Fruit fly (Drosophila melanogaster) whole organism, embryonic: ENCODE data around the gene Atg5.

Experiments
- B-H2 ChIP-seq: fragments of 200-800 bp; sonication (Bioruptor generic); optimal IDR thresholded peaks from 2 replicates; lab custom pipeline; 2018; ENCODE audit warnings: missing biosample characterization, mild to moderate bottlenecking, missing genetic modification characterization
- BtbVII ChIP-seq: fragments of 200-800 bp; sonication (Bioruptor generic); optimal IDR thresholded peaks from 3 replicates; lab custom pipeline; 2017; ENCODE audit warnings: missing biosample characterization, mild to moderate bottlenecking, missing genetic modification characterization
- CG10462 ChIP-seq: fragments of 200-800 bp; sonication (Bioruptor generic); optimal IDR thresholded peaks from 2 replicates; lab custom pipeline; 2016; ENCODE audit warnings: missing biosample characterization, missing genetic modification characterization
- CG10959 ChIP-seq: fragments of 200-800 bp; sonication (Bioruptor generic); IDR thresholded peaks from 2 replicates; pipeline ENCODE4 v1.3.6; 2022; ENCODE audit warnings: missing biosample characterization, missing genetic modification characterization
- CG11723 ChIP-seq: fragments of 200-800 bp; sonication (Bioruptor generic); optimal IDR thresholded peaks from 2 replicates; lab custom pipeline; 2017; ENCODE audit warnings: missing biosample characterization, mild to moderate bottlenecking, missing genetic modification characterization
- CG12155 ChIP-seq: fragments of 200-800 bp; sonication (Bioruptor generic); optimal IDR thresholded peaks from 3 replicates; lab custom pipeline; 2016; ENCODE audit warnings: missing biosample characterization, missing genetic modification characterization
- CG12299 ChIP-seq: fragments of 200-800 bp; sonication (Bioruptor generic); optimal IDR thresholded peaks from 2 replicates; lab custom pipeline; 2018; ENCODE audit warnings: missing biosample characterization, mild to moderate bottlenecking, missing genetic modification characterization
- CG13424 ChIP-seq: fragments of 200-800 bp; sonication (Bioruptor generic); optimal IDR thresholded peaks from 2 replicates; lab custom pipeline; 2019; ENCODE audit warnings: missing biosample characterization, mild to moderate bottlenecking, missing genetic modification characterization, moderate library complexity
- CG14050 ChIP-seq: fragments of 200-800 bp; sonication (Bioruptor generic); IDR thresholded peaks from 3 replicates; pipeline ENCODE4 v1.3.6; 2022; ENCODE audit warnings: missing biosample characterization, missing genetic modification characterization
- CG14710 ChIP-seq: fragments of 200-800 bp; sonication (Bioruptor generic); optimal IDR thresholded peaks from 3 replicates; lab custom pipeline; 2019; ENCODE audit warnings: missing biosample characterization, mild to moderate bottlenecking, missing genetic modification characterization, moderate library complexity
- CG15073 ChIP-seq: fragments of 200-800 bp; sonication (Bioruptor generic); optimal IDR thresholded peaks from 2 replicates; lab custom pipeline; 2016; ENCODE audit warnings: missing biosample characterization, missing genetic modification characterization
- CG17912 ChIP-seq: fragments of 200-800 bp; sonication (Bioruptor generic); optimal IDR thresholded peaks from 2 replicates; lab custom pipeline; 2018; ENCODE audit warnings: missing biosample characterization, mild to moderate bottlenecking, missing genetic modification characterization
- CG18619 ChIP-seq: fragments of 200-800 bp; sonication (Bioruptor generic); optimal IDR thresholded peaks from 3 replicates; lab custom pipeline; 2017; ENCODE audit warnings: missing biosample characterization, mild to moderate bottlenecking, missing genetic modification characterization
- CG3847 ChIP-seq: fragments of 200-800 bp; sonication (Bioruptor generic); IDR thresholded peaks from 2 replicates; pipeline ENCODE4 v1.3.6; 2022; ENCODE audit warnings: missing biosample characterization, missing genetic modification characterization
- CG43689 ChIP-seq: fragments of 200-800 bp; sonication (Bioruptor generic); IDR thresholded peaks from 2 replicates; pipeline ENCODE4 v1.3.6; 2022; ENCODE audit warnings: missing biosample characterization, missing genetic modification characterization
- CG4854 ChIP-seq: fragments of 200-800 bp; sonication (Bioruptor generic); optimal IDR thresholded peaks from 2 replicates; lab custom pipeline; 2016; ENCODE audit warnings: missing biosample characterization, missing genetic modification characterization, inconsistent platforms
- CG6175 ChIP-seq: fragments of 200-800 bp; sonication (Bioruptor generic); IDR thresholded peaks from 3 replicates; pipeline ENCODE4 v1.3.6; 2022; ENCODE audit warnings: missing biosample characterization, missing genetic modification characterization
- CG6272 ChIP-seq: fragments of 200-800 bp; sonication (Bioruptor generic); IDR thresholded peaks from 2 replicates; pipeline ENCODE4 v1.3.6; 2022; ENCODE audit warnings: missing biosample characterization, missing genetic modification characterization
- CG6765 ChIP-seq: fragments of 200-800 bp; sonication (Bioruptor generic); optimal IDR thresholded peaks from 3 replicates; lab custom pipeline; 2017; ENCODE audit warnings: missing biosample characterization, mild to moderate bottlenecking, missing genetic modification characterization
- CG6813 ChIP-seq: fragments of 200-800 bp; sonication (Bioruptor generic); optimal IDR thresholded peaks from 2 replicates; lab custom pipeline; 2017; ENCODE audit warnings: missing biosample characterization, missing genetic modification characterization, mild to moderate bottlenecking, moderate library complexity, missing genetic modification reagents
- Dad ChIP-seq: fragments of 200-800 bp; sonication (Bioruptor generic); optimal IDR thresholded peaks from 3 replicates; lab custom pipeline; 2016; ENCODE audit warnings: missing biosample characterization, missing genetic modification characterization
- Dip3 ChIP-seq: fragments of 200-800 bp; sonication (Bioruptor generic); optimal IDR thresholded peaks from 3 replicates; lab custom pipeline; 2016; ENCODE audit warnings: missing biosample characterization, missing genetic modification characterization
- Fer3 ChIP-seq: fragments of 200-800 bp; sonication (Bioruptor generic); optimal IDR thresholded peaks from 2 replicates; lab custom pipeline; 2018; ENCODE audit warnings: missing biosample characterization, mild to moderate bottlenecking, missing genetic modification characterization, moderate library complexity
- Gsc ChIP-seq: fragments of 200-800 bp; sonication (Bioruptor generic); IDR thresholded peaks from 2 replicates; pipeline ENCODE4 v1.3.6; 2022; ENCODE audit warnings: missing biosample characterization, missing genetic modification characterization
- Hmr ChIP-seq: fragments of 200-800 bp; sonication (Bioruptor generic); optimal IDR thresholded peaks from 3 replicates; lab custom pipeline; 2017; ENCODE audit warnings: mild to moderate bottlenecking, missing biosample characterization, missing genetic modification reagents, missing genetic modification characterization
- Lpt ChIP-seq: fragments of >200 bp; optimal IDR thresholded peaks from 2 replicates; lab custom pipeline; 2018; ENCODE audit warnings: missing biosample characterization, missing genetic modification characterization
- Nf-YC ChIP-seq: fragments of 200-800 bp; optimal IDR thresholded peaks from 3 replicates; lab custom pipeline; 2019; ENCODE audit warnings: missing biosample characterization, mild to moderate bottlenecking, missing genetic modification characterization, moderate library complexity
- Optix ChIP-seq: fragments of 200-800 bp; sonication (Bioruptor generic); IDR thresholded peaks from 3 replicates; pipeline ENCODE4 v1.3.6; 2022; ENCODE audit warnings: missing biosample characterization, missing genetic modification characterization
- TFAM ChIP-seq: fragments of 200-800 bp; sonication (Bioruptor generic); optimal IDR thresholded peaks from 2 replicates; lab custom pipeline; 2017; ENCODE audit warnings: missing biosample characterization, missing genetic modification characterization, inconsistent platforms
- aop ChIP-seq: fragments of 200-800 bp; sonication (Bioruptor generic); IDR thresholded peaks from 2 replicates; pipeline ENCODE4 v1.3.6; 2022; ENCODE audit warnings: missing biosample characterization, missing genetic modification characterization
- bbx ChIP-seq: fragments of 200-800 bp; sonication (Bioruptor generic); IDR thresholded peaks from 2 replicates; pipeline ENCODE4 v1.3.6; 2022; ENCODE audit warnings: missing biosample characterization, missing genetic modification characterization; ENCODE audit not compliant: partially characterized antibody
- br ChIP-seq: fragments of >200 bp; optimal IDR thresholded peaks from 2 replicates; lab custom pipeline; 2017
- crol ChIP-seq: fragments of 200-800 bp; sonication (Bioruptor generic); IDR thresholded peaks from 2 replicates; pipeline ENCODE4 v1.3.6; 2022; ENCODE audit warnings: missing biosample characterization, missing genetic modification characterization
- dm ChIP-seq: fragments of 200-800 bp; sonication (Bioruptor generic); optimal IDR thresholded peaks from 3 replicates; lab custom pipeline; 2016; ENCODE audit warnings: missing biosample characterization, missing genetic modification characterization
- dmrt99B ChIP-seq: fragments of 200-800 bp; sonication (Bioruptor generic); optimal IDR thresholded peaks from 2 replicates; lab custom pipeline; 2018; ENCODE audit warnings: missing biosample characterization, mild to moderate bottlenecking, missing genetic modification characterization, moderate library complexity
- fd102C ChIP-seq: fragments of 200-800 bp; sonication (Bioruptor generic); optimal IDR thresholded peaks from 2 replicates; lab custom pipeline; 2018; ENCODE audit warnings: missing biosample characterization, mild to moderate bottlenecking, missing genetic modification characterization, moderate library complexity
- gcm2 ChIP-seq: fragments of 200-800 bp; sonication (Bioruptor generic); optimal IDR thresholded peaks from 2 replicates; lab custom pipeline; 2016; ENCODE audit warnings: missing biosample characterization, missing genetic modification characterization
- her ChIP-seq: fragments of 200-800 bp; sonication (Bioruptor generic); optimal IDR thresholded peaks from 2 replicates; lab custom pipeline; 2016; ENCODE audit warnings: missing biosample characterization, missing genetic modification characterization
- p53 ChIP-seq: fragments of 200-800 bp; sonication (Bioruptor generic); optimal IDR thresholded peaks from 2 replicates; lab custom pipeline; 2016; ENCODE audit warnings: missing biosample characterization, missing genetic modification characterization
- rib ChIP-seq: fragments of 200-800 bp; sonication (Bioruptor generic); IDR thresholded peaks from 2 replicates; pipeline ENCODE4 v1.3.6; 2022; ENCODE audit warnings: missing biosample characterization, missing genetic modification characterization
- row ChIP-seq: fragments of 200-800 bp; sonication (Bioruptor generic); IDR thresholded peaks from 3 replicates; pipeline ENCODE4 v1.3.6; 2022; ENCODE audit warnings: missing biosample characterization, missing genetic modification characterization
- shn ChIP-seq: fragments of 200-800 bp; sonication (Bioruptor generic); optimal IDR thresholded peaks from 3 replicates; lab custom pipeline; 2016; ENCODE audit warnings: missing biosample characterization, missing genetic modification characterization
- slou ChIP-seq: fragments of 200-800 bp; sonication (Bioruptor generic); optimal IDR thresholded peaks from 3 replicates; lab custom pipeline; 2016; ENCODE audit warnings: missing biosample characterization, missing genetic modification characterization
- sob ChIP-seq: fragments of 200-800 bp; sonication (Bioruptor generic); IDR thresholded peaks from 2 replicates; pipeline ENCODE4 v1.3.6; 2022; ENCODE audit warnings: missing biosample characterization, missing genetic modification characterization
- sr ChIP-seq: fragments of 200-800 bp; sonication (Bioruptor generic); IDR thresholded peaks from 3 replicates; pipeline ENCODE4 v1.3.6; 2022; ENCODE audit warnings: missing biosample characterization, missing genetic modification characterization
- tll ChIP-seq, 2 experiments: fragments of 200-800 bp in 1 of 2; fragments of >200 bp in 1 of 2; sonication (Bioruptor generic) in 1 of 2; optimal IDR thresholded peaks; 2 replicates each; lab custom pipeline; 2017 to 2019; ENCODE audit warnings: missing biosample characterization in 2 of 2, missing genetic modification characterization in 2 of 2, mild to moderate bottlenecking in 1 of 2, moderate library complexity in 1 of 2
- ttk ChIP-seq: fragments of 200-800 bp; sonication (Bioruptor generic); IDR thresholded peaks from 2 replicates; pipeline ENCODE4 v2.1.2; 2022; ENCODE audit warnings: missing biosample characterization, missing genetic modification characterization
- unpg ChIP-seq: fragments of 200-800 bp; sonication (Bioruptor generic); optimal IDR thresholded peaks from 3 replicates; lab custom pipeline; 2018; ENCODE audit warnings: missing biosample characterization, mild to moderate bottlenecking, missing genetic modification characterization, moderate library complexity
- yki ChIP-seq: fragments of >200 bp; optimal IDR thresholded peaks from 3 replicates; lab custom pipeline; 2018
- z ChIP-seq: fragments of 200-800 bp; sonication (Bioruptor generic); IDR thresholded peaks from 3 replicates; pipeline ENCODE4 v1.3.6; 2022; ENCODE audit warnings: missing biosample characterization, missing genetic modification characterization

The Atg5 gene

DNA sequence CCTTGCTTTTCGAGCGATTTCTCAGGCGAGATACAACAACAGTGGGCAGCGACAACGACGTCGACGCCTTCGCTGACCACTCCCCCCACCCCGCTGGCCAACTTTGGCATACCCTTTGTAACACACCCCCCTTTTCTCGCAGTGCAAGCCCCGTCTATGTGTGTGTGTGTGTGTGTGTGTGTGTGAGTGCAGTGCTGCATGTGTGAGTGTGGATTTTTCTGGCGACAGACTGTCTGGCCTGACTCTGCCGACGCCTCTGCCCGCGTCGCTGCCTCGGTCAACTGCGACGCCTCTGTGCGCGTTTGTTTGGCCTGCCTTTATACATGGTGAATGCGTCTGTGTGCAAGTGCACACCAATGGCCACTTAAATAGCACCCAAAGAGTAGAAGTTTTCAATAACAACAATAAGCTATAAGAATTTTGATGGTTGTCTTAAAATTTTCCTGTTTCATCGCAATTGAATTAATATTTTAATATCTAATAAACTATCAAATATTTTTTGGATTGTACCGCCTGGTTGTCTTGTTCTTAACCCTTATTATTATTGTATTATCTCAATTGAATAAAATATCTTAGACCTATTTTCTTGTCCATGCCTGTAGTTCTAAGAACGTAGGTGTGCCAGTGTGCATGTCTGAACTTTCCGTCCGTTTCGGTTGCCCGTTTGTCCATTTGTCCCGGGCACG, 29.6 kb downstream of the Atg5 start (continued):
- TF ChIP-seq CG10959 (GFP tag; lab: Robert Waterston, UW) (peak; percentile 67), gcm2 (GFP tag; lab: Kevin White, UChicago) (no peak), CG6272 (0 out of 2 replicates have a peak, but pooled peaks have one; percentile 35), CG18619 (GFP tag; lab: Kevin White, UChicago) (peak; percentile 81), Lpt (GFP tag; lab: Kevin White, UChicago) (no peak), BtbVII (peak; percentile 86), CG10462 (peak; percentile 52), CG6175 (no peak), CG6765 (GFP tag; lab: Kevin White, UChicago) (peak; percentile 53), CG6813 (GFP tag; lab: Kevin White, UChicago) (peak; percentile 88), br (no peak), sr (GFP tag; lab: Robert Waterston, UW) (no peak; the same call in 2 of the 3 replicates), fd102C (GFP tag; lab: Kevin White, UChicago) (peak; percentile 78), rib (GFP tag; lab: Robert Waterston, UW) (no peak), Dip3 (GFP tag; lab: Kevin White, UChicago) (no peak), ttk (peak; percentile 82), CG14710 (tag; lab: Kevin White, UChicago) (peak; percentile 95), aop (peak; percentile 53; the same call in 1 of the 2 replicates), CG43689 (peak; percentile 69; the same call in 1 of the 2 replicates), Nf-YC (tag; lab: Kevin White, UChicago) (peak; percentile 82), bbx (GFP tag; lab: Robert Waterston, UW) (no peak), CG4854 (GFP tag; lab: Kevin White, UChicago) (peak; percentile 35), unpg (GFP tag; lab: Kevin White, UChicago) (peak; percentile 95), Optix (GFP tag; lab: Robert Waterston, UW) (peak; percentile 48; the same call in 1 of the 3 replicates), dm (no peak), Hmr (GFP tag; lab: Kevin White, UChicago) (peak; percentile 80), CG14050 (GFP tag; lab: Robert Waterston, UW) (peak; percentile 76), CG3847 (GFP tag; lab: Robert Waterston, UW) (peak; percentile 64), CG11723 (GFP tag; lab: Kevin White, UChicago) (peak; percentile 83), row (GFP tag; lab: Robert Waterston, UW) (peak; percentile 84), her (no peak), B-H2 (peak; percentile 32), slou (GFP tag; lab: Kevin White, UChicago) (peak; percentile 31), CG12299 (tag; lab: Kevin White, UChicago) (peak; percentile 93), crol (peak; percentile 89), CG12155 (peak; percentile 54), TFAM (peak; percentile 57), CG17912 (peak; percentile 81), tll (GFP tag; optimal IDR thresholded peaks at IDR 0.05; lab: Kevin White, UChicago) (peak in 1 of 2 experiments; percentile 10), dmrt99B (peak; percentile 95), Dad (GFP tag; lab: Kevin White, UChicago) (no peak), z (peak; percentile 67; the same call in 2 of the 3 replicates), sob (GFP tag; lab: Robert Waterston, UW) (peak; percentile 71), CG15073 (peak; percentile 58), shn (GFP tag; lab: Kevin White, UChicago) (no peak), Fer3 (peak; percentile 82), yki (no peak), Gsc (GFP tag; lab: Robert Waterston, UW) (peak; percentile 45), p53 (no peak), CG13424 (peak; percentile 95)
